Fruit fly (Drosophila melanogaster): Measurements from ENCODE around the gene CG42594.

The CG42594 gene

dm6 chrX:4906573-4906972 lies 65.9 kb downstream of the CG42594 start, which contains the start of gene CG6927 (continued):
- TF ChIP-seq Optix (GFP tag; IDR thresholded peaks at IDR 0.05) (peak; percentile 64; the same call in 2 of the 3 replicates), Ravus (GFP tag; IDR thresholded peaks at IDR 0.05) (peak; percentile 71), CG6654 (GFP tag; optimal IDR thresholded peaks at IDR 0.05) (no peak), CG9437 (GFP tag; optimal IDR thresholded peaks at IDR 0.05) (peak; percentile 39), CTCF (GFP tag; optimal IDR thresholded peaks at IDR 0.05) (no peak), cg (GFP tag; optimal IDR thresholded peaks at IDR 0.05) (no peak), ATbp (GFP tag; optimal IDR thresholded peaks at IDR 0.05) (peak; percentile 21), Spps (tag; optimal IDR thresholded peaks at IDR 0.05) (no peak), zfh1 (GFP tag; IDR thresholded peaks at IDR 0.05) (peak; percentile 91), Fer1 (GFP tag; optimal IDR thresholded peaks at IDR 0.05) (peak; percentile 41), ro (GFP tag; IDR thresholded peaks at IDR 0.05) (peak; percentile 77), hkb (optimal IDR thresholded peaks at IDR 0.05) (no peak), hkb (GFP tag; IDR thresholded peaks at IDR 0.05) (peak; percentile 86), CG8290 (GFP tag; optimal IDR thresholded peaks at IDR 0.05) (peak; percentile 65), CG8290 (tag; optimal IDR thresholded peaks at IDR 0.05) (peak in 1 of 2 experiments; percentile 33), ab (GFP tag; optimal IDR thresholded peaks at IDR 0.05) (no peak), sd (tag; optimal IDR thresholded peaks at IDR 0.05) (no peak), CG32767 (GFP tag; IDR thresholded peaks at IDR 0.05) (peak; percentile 82), Hr78 (GFP tag; optimal IDR thresholded peaks at IDR 0.05) (no peak), ftz-f1 (GFP tag; optimal IDR thresholded peaks at IDR 0.05) (no peak), luna (GFP tag; optimal IDR thresholded peaks at IDR 0.05) (no peak), CG4424 (GFP tag; optimal IDR thresholded peaks at IDR 0.05) (peak; percentile 31), Bdp1 (GFP tag; optimal IDR thresholded peaks at IDR 0.05) (no peak), amos (GFP tag; IDR thresholded peaks at IDR 0.05; ENCODE audit: partially characterized antibody) (no peak), scrt (GFP tag; optimal IDR thresholded peaks at IDR 0.05) (no peak), sima (GFP tag; optimal IDR thresholded peaks at IDR 0.05) (no peak), CG17361 (GFP tag; IDR thresholded peaks at IDR 0.05) (peak; percentile 73), B-H2 (GFP tag; optimal IDR thresholded peaks at IDR 0.05) (no peak), GATAe (GFP tag; conservative IDR thresholded peaks at IDR 0.05) (peak; percentile 64), Usf (GFP tag; optimal IDR thresholded peaks at IDR 0.05) (peak; percentile 1), dmrt99B (tag; optimal IDR thresholded peaks at IDR 0.05) (peak; percentile 88), toy (GFP tag; IDR thresholded peaks at IDR 0.05) (peak; percentile 63), CG9876 (GFP tag; optimal IDR thresholded peaks at IDR 0.05) (no peak), dpn (GFP tag; optimal IDR thresholded peaks at IDR 0.05) (peak; percentile 70 to 72), usp (GFP tag; optimal IDR thresholded peaks at IDR 0.05) (no peak), BtbVII (GFP tag; optimal IDR thresholded peaks at IDR 0.05) (no peak), NC2α (GFP tag; optimal IDR thresholded peaks at IDR 0.05) (no peak), CG15073 (GFP tag; optimal IDR thresholded peaks at IDR 0.05) (no peak), CG10462 (GFP tag; optimal IDR thresholded peaks at IDR 0.05) (peak; percentile 13), tin (GFP tag; optimal IDR thresholded peaks at IDR 0.05) (no peak), en (GFP tag; optimal IDR thresholded peaks at IDR 0.05) (no peak), CG9797 (GFP tag; optimal IDR thresholded peaks at IDR 0.05) (no peak), cas (GFP tag; IDR thresholded peaks at IDR 0.05) (peak; percentile 89), yki (optimal IDR thresholded peaks at IDR 0.05) (no peak), CG43689 (GFP tag; IDR thresholded peaks at IDR 0.05) (peak; percentile 64), eve (GFP tag; optimal IDR thresholded peaks at IDR 0.05) (no peak), grn (GFP tag; optimal IDR thresholded peaks at IDR 0.05) (no peak), disco-r (GFP tag; optimal IDR thresholded peaks at IDR 0.05) (no peak), fd102C (GFP tag; optimal IDR thresholded peaks at IDR 0.05) (no peak), btn (GFP tag; optimal IDR thresholded peaks at IDR 0.05) (no peak), Dad (GFP tag; optimal IDR thresholded peaks at IDR 0.05) (peak; percentile 60), CG12769 (tag; optimal IDR thresholded peaks at IDR 0.05) (peak; percentile 67), esg (GFP tag; conservative IDR thresholded peaks at IDR 0.05) (peak; percentile 91), zen (tag; optimal IDR thresholded peaks at IDR 0.05) (peak; percentile 55)

Measured in whole organism, embryonic.